Worm (Caenorhabditis elegans) whole organism, midembryonic: ENCODE measurements around the gene daf-2.

Source experiments
- T22C8.4 ChIP-seq: fragments of 200-800 bp; sonication (Bioruptor generic); IDR thresholded peaks from 2 replicates; pipeline ENCODE4 v1.3.6; 2022; ENCODE audit warnings: missing genetic modification characterization, missing compliant biosample characterization
- cog-1 ChIP-seq: sonication (generic microtip); optimal IDR thresholded peaks from 2 replicates; lab custom pipeline; 2016; ENCODE audit warnings: missing genetic modification characterization, missing compliant biosample characterization
- flt-1 ChIP-seq: fragments of 200-800 bp; sonication (Bioruptor generic); IDR thresholded peaks from 2 replicates; pipeline ENCODE4 v1.3.6; 2022; ENCODE audit warnings: missing genetic modification characterization, missing compliant biosample characterization
- klf-2 ChIP-seq: fragments of 200-800 bp; sonication (Bioruptor generic); conservative IDR thresholded peaks from 2 replicates; pipeline ENCODE4 v1.3.6; 2022; ENCODE audit warnings: missing genetic modification reagents, missing genetic modification characterization, missing compliant biosample characterization
- med-1 ChIP-seq: sonication (generic microtip); optimal IDR thresholded peaks from 2 replicates; lab custom pipeline; 2017; ENCODE audit warnings: missing genetic modification characterization, mild to moderate bottlenecking, missing compliant biosample characterization, antibody characterized with exemption, missing genetic modification reagents; ENCODE audit not compliant: insufficient read depth
- ref-1 ChIP-seq: fragments of 200-800 bp; sonication (Bioruptor generic); conservative IDR thresholded peaks from 2 replicates; pipeline ENCODE4 v1.3.6; 2022; ENCODE audit warnings: missing genetic modification reagents, missing genetic modification characterization, missing compliant biosample characterization
- tab-1 ChIP-seq: fragments of 200-800 bp; sonication (Bioruptor generic); IDR thresholded peaks from 2 replicates; pipeline ENCODE4 v1.3.6; 2022; ENCODE audit warnings: missing genetic modification characterization, missing compliant biosample characterization
- ztf-23 ChIP-seq: fragments of 200-800 bp; sonication (Bioruptor generic); IDR thresholded peaks from 2 replicates; pipeline ENCODE4 v1.3.6; 2022; ENCODE audit warnings: missing genetic modification reagents, missing genetic modification characterization, missing compliant biosample characterization
- ztf-29 ChIP-seq: fragments of 200-800 bp; sonication (Bioruptor generic); IDR thresholded peaks from 2 replicates; pipeline ENCODE4 v1.3.6; 2022; ENCODE audit warnings: missing genetic modification reagents, missing genetic modification characterization, missing compliant biosample characterization

The daf-2 gene

ce11 chrIII:2989957-2990356, 50.7 kb downstream of the daf-2 start, which contains the start of gene Y55D5A.4:
Gene Y55D5A.4 (minus strand): TSS chrIII:2990057.
- TF ChIP-seq flt-1 (GFP tag; lab: Robert Waterston, UW), result no peak
- TF ChIP-seq tab-1, result no peak
- no peak for TF ChIP-seq cog-1 (tag; lab: Kevin White, UChicago)
- TF ChIP-seq ztf-29 (GFP tag; lab: Robert Waterston, UW), result no peak
- TF ChIP-seq T22C8.4 (GFP tag; lab: Robert Waterston, UW), result no peak
- TF ChIP-seq klf-2 (GFP tag; lab: Robert Waterston, UW), result no peak
- TF ChIP-seq ztf-23 (GFP tag; lab: Robert Waterston, UW), result no peak
- no peak for TF ChIP-seq ref-1 (GFP tag; lab: Robert Waterston, UW)
- no peak for TF ChIP-seq med-1 (GFP tag; lab: Kevin White, UChicago)

DNA sequence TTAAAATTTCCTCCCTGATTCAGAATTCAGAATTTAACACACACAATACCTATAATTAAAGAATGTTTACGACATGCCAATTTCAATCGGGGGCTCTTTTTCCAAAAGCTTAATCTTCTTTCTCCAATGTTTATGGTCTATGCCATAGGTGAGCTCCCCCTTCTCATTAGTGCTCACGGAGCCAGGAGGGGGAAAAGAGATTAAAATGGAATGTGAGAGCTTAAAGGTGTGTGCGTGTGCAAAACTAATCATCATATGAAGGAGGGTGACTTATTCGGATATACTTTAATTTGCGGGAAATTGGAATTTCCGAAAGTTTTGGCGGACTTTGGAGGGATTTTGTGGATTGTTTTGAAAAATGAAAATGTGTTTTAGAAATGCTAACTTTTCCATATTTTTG, 57.6 kb downstream of the daf-2 start:
- TF ChIP-seq flt-1 (GFP tag; lab: Robert Waterston, UW) (no peak), ztf-29 (GFP tag; lab: Robert Waterston, UW) (no peak), T22C8.4 (GFP tag; lab: Robert Waterston, UW) (no peak), med-1 (GFP tag; lab: Kevin White, UChicago) (no peak), tab-1 (no peak), ref-1 (GFP tag; lab: Robert Waterston, UW) (no peak), klf-2 (GFP tag; lab: Robert Waterston, UW) (no peak), ztf-23 (GFP tag; lab: Robert Waterston, UW) (no peak), cog-1 (tag; lab: Kevin White, UChicago) (no peak)

DNA sequence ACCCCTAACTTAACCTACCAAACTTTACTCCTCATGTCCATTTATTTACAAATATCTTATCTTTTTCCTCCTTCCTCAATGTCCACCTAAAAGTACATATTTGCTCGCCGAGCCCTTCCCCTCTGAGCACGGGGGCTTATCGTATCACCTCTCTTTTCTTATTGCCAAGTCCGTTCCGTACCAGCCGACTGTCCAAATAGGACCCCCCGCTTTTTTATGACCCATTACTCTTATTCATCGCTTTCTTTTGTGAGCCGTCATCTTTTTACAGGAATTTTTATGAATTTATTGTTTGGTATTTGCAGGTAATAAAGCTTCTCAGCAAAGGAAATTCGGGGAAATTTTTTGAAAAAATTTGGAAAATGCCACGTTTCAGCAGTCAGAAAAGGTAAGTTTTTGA, 58.5 kb downstream of the daf-2 start, which contains the start of gene Y55D5A.1:
TSS of gene Y55D5A.1 (plus strand) at position 301 of the 400 bp plus-strand sequence.
- no peak for TF ChIP-seq T22C8.4 (GFP tag; lab: Robert Waterston, UW)
- no peak for TF ChIP-seq ref-1 (GFP tag; lab: Robert Waterston, UW)
- TF ChIP-seq med-1 (GFP tag; lab: Kevin White, UChicago), result no peak
- no peak for TF ChIP-seq klf-2 (GFP tag; lab: Robert Waterston, UW)
- TF ChIP-seq ztf-23 (GFP tag; lab: Robert Waterston, UW), result no peak
- no peak for TF ChIP-seq tab-1
- no peak for TF ChIP-seq flt-1 (GFP tag; lab: Robert Waterston, UW)
- no peak for TF ChIP-seq cog-1 (tag; lab: Kevin White, UChicago)
- TF ChIP-seq ztf-29 (GFP tag; lab: Robert Waterston, UW), result no peak

ce11 chrIII:2980927-2981326, 59.7 kb downstream of the daf-2 start:
- TF ChIP-seq tab-1 (no peak), flt-1 (GFP tag; lab: Robert Waterston, UW) (no peak), med-1 (GFP tag; lab: Kevin White, UChicago) (no peak), ztf-29 (GFP tag; lab: Robert Waterston, UW) (no peak), ref-1 (GFP tag; lab: Robert Waterston, UW) (no peak), ztf-23 (GFP tag; lab: Robert Waterston, UW) (no peak), T22C8.4 (GFP tag; lab: Robert Waterston, UW) (no peak), klf-2 (GFP tag; lab: Robert Waterston, UW) (no peak), cog-1 (tag; lab: Kevin White, UChicago) (no peak)

- TF ChIP-seq cog-1 (tag; lab: Kevin White, UChicago) (no peak), klf-2 (GFP tag; lab: Robert Waterston, UW) (no peak)
Observed at ce11 chrIII:2976176-2976575, 64.5 kb downstream of the daf-2 start.

ce11 chrIII:2975689-2976088, 65.0 kb downstream of the daf-2 start, which contains the start of gene Y55D5A.3:
Gene Y55D5A.3 (minus strand): TSS chrIII:2975789.
- TF ChIP-seq flt-1 (GFP tag; lab: Robert Waterston, UW) (no peak), T22C8.4 (GFP tag; lab: Robert Waterston, UW) (no peak), ref-1 (GFP tag; lab: Robert Waterston, UW) (no peak), cog-1 (tag; lab: Kevin White, UChicago) (no peak), ztf-29 (GFP tag; lab: Robert Waterston, UW) (no peak), med-1 (GFP tag; lab: Kevin White, UChicago) (no peak), tab-1 (no peak), ztf-23 (GFP tag; lab: Robert Waterston, UW) (no peak), klf-2 (GFP tag; lab: Robert Waterston, UW) (no peak)

ce11 chrIII:2972977-2973376, 67.7 kb downstream of the daf-2 start:
- TF ChIP-seq med-1 (GFP tag; lab: Kevin White, UChicago) (no peak), klf-2 (GFP tag; lab: Robert Waterston, UW) (no peak), flt-1 (GFP tag; lab: Robert Waterston, UW) (no peak), ztf-29 (GFP tag; lab: Robert Waterston, UW) (no peak), T22C8.4 (GFP tag; lab: Robert Waterston, UW) (no peak), tab-1 (no peak), ref-1 (GFP tag; lab: Robert Waterston, UW) (no peak), ztf-23 (GFP tag; lab: Robert Waterston, UW) (no peak), cog-1 (tag; lab: Kevin White, UChicago) (no peak)

DNA sequence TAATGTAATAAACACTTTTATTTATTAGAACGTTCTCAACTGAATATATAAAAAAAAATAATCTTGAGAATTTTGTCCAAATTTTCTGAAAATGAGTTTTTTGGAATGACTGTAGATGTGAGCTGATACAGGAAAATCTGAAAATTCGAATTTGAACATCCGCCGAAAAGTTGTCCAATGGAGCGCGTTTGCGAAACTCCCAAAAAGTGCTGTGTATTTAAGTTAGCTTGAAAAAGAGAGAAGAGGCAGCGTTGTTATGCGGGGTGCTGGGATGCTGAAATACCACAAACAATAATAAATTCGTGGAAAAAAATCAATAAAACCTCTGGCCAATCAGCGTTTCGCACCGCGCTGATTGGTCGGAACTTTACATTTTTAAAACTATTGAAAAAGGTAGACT, 70.4 kb downstream of the daf-2 start:
- no peak for TF ChIP-seq med-1 (GFP tag; lab: Kevin White, UChicago)
- peak; percentile 22; the same call in 1 of the 2 replicates for TF ChIP-seq T22C8.4 (GFP tag; lab: Robert Waterston, UW)

DNA sequence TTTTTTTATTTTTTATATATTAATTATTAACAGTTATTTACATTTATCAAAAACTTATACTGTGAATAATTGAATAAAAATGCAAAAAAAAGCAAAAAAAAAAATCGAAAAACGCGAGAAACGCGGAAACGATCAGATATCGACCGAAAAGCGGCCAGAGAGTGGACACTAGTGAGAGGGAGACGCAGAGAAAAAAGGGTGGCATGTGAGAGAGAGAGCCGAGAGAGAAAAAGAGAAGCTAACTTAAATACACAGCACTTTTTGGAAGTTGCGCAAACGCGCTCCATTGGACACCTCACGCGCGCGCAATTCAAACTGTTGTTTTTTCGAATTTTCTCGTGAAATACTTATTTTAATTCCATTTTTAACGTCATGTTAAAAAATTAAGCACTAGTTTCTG, 74.2 kb downstream of the daf-2 start:
- no peak for TF ChIP-seq tab-1
- TF ChIP-seq T22C8.4 (GFP tag; lab: Robert Waterston, UW), result peak; percentile 59
- TF ChIP-seq med-1 (GFP tag; lab: Kevin White, UChicago), result no peak
- no peak for TF ChIP-seq klf-2 (GFP tag; lab: Robert Waterston, UW)
- TF ChIP-seq ztf-29 (GFP tag; lab: Robert Waterston, UW), result peak; percentile 66
- TF ChIP-seq ref-1 (GFP tag; lab: Robert Waterston, UW), result no peak
- TF ChIP-seq ztf-23 (GFP tag; lab: Robert Waterston, UW), result no peak
- TF ChIP-seq flt-1 (GFP tag; lab: Robert Waterston, UW), result peak; percentile 69
- TF ChIP-seq cog-1 (tag; lab: Kevin White, UChicago), result peak; percentile 47
